Fruit fly (Drosophila melanogaster): ENCODE results near the gene beta-Spec.
A peak's percentile ranks its signal among the peaks of the same experiment; 100 is the strongest.

The beta-Spec gene

dm6 chrX:17682745-17683505 is 25.8 kb downstream of the beta-Spec start (continued):
- TF ChIP-seq btn (GFP tag; optimal IDR thresholded peaks at IDR 0.05), result no peak
- peak; percentile 44 for TF ChIP-seq CG1529 (GFP tag; optimal IDR thresholded peaks at IDR 0.05)
- TF ChIP-seq CG4360 (GFP tag; IDR thresholded peaks at IDR 0.05), result peak; percentile 57
- TF ChIP-seq CG2129 (GFP tag; IDR thresholded peaks at IDR 0.05; ENCODE audit: partially characterized antibody), result no peak
- TF ChIP-seq sna (GFP tag; IDR thresholded peaks at IDR 0.05; ENCODE audit: partially characterized antibody), result no peak
- peak; percentile 63 for TF ChIP-seq Asciz (GFP tag; optimal IDR thresholded peaks at IDR 0.05)
- TF ChIP-seq Ssrp (tag; optimal IDR thresholded peaks at IDR 0.05), result peak; percentile 62
- no peak for TF ChIP-seq insv (GFP tag; optimal IDR thresholded peaks at IDR 0.05)
- 0 out of 2 replicates have a peak, but pooled peaks have one; percentile 42 for TF ChIP-seq toy (GFP tag; IDR thresholded peaks at IDR 0.05)
- TF ChIP-seq CG10274 (GFP tag; optimal IDR thresholded peaks at IDR 0.05), result no peak
- TF ChIP-seq pb (GFP tag; optimal IDR thresholded peaks at IDR 0.05), result no peak
- TF ChIP-seq CG17568 (GFP tag; optimal IDR thresholded peaks at IDR 0.05), result peak; percentile 30
- TF ChIP-seq danr (GFP tag; IDR thresholded peaks at IDR 0.05), result peak; percentile 56; the same call in 1 of the 2 replicates
- no peak for TF ChIP-seq ERR (GFP tag; optimal IDR thresholded peaks at IDR 0.05)
- peak; percentile 81 for TF ChIP-seq esg (GFP tag; conservative IDR thresholded peaks at IDR 0.05)
- TF ChIP-seq bowl (GFP tag; IDR thresholded peaks at IDR 0.05), result no peak; the same call in 1 of the 2 replicates
- peak; percentile 71 for TF ChIP-seq CG10979 (tag; optimal IDR thresholded peaks at IDR 0.05)
- no peak for TF ChIP-seq Neu2 (GFP tag; optimal IDR thresholded peaks at IDR 0.05; ENCODE audit: borderline replicate concordance)
- peak; percentile 49 for TF ChIP-seq CG5180 (GFP tag; optimal IDR thresholded peaks at IDR 0.05)
- peak; percentile 66 for TF ChIP-seq Xbp1 (GFP tag; optimal IDR thresholded peaks at IDR 0.05)
- TF ChIP-seq CG8944 (GFP tag; optimal IDR thresholded peaks at IDR 0.05), result peak; percentile 23
- peak; percentile 6 for TF ChIP-seq oc (tag; optimal IDR thresholded peaks at IDR 0.05)
- no peak for TF ChIP-seq slp2 (GFP tag; optimal IDR thresholded peaks at IDR 0.05)
- peak; percentile 63; the same call in 1 of the 3 replicates for TF ChIP-seq C15 (GFP tag; IDR thresholded peaks at IDR 0.05)
- no peak for TF ChIP-seq ham (GFP tag; IDR thresholded peaks at IDR 0.05)
- TF ChIP-seq Deaf1 (tag; optimal IDR thresholded peaks at IDR 0.05), result no peak
- peak; percentile 20 for TF ChIP-seq CG2120 (GFP tag; optimal IDR thresholded peaks at IDR 0.05)
- no peak for TF ChIP-seq CG17186 (GFP tag; optimal IDR thresholded peaks at IDR 0.05)
- peak; percentile 38 for TF ChIP-seq CG3847 (GFP tag; IDR thresholded peaks at IDR 0.05)
- peak; percentile 32 to 70 for TF ChIP-seq Pdp1 (GFP tag; optimal IDR thresholded peaks at IDR 0.05)
- no peak for TF ChIP-seq CG17385 (GFP tag; optimal IDR thresholded peaks at IDR 0.05)
- TF ChIP-seq MTF-1 (GFP tag; optimal IDR thresholded peaks at IDR 0.05; ENCODE audit: borderline replicate concordance), result no peak
- TF ChIP-seq CG4617 (GFP tag; optimal IDR thresholded peaks at IDR 0.05; ENCODE audit: borderline replicate concordance), result peak; percentile 38
- TF ChIP-seq Atf3 (GFP tag; optimal IDR thresholded peaks at IDR 0.05), result peak; percentile 3
- no peak for TF ChIP-seq CG33557 (GFP tag; optimal IDR thresholded peaks at IDR 0.05)
- TF ChIP-seq hkb (optimal IDR thresholded peaks at IDR 0.05), result no peak
- peak; percentile 77 for TF ChIP-seq hkb (GFP tag; IDR thresholded peaks at IDR 0.05)
- peak; percentile 88 for TF ChIP-seq zfh1 (GFP tag; IDR thresholded peaks at IDR 0.05)
- peak; percentile 77 for TF ChIP-seq tgo (GFP tag; IDR thresholded peaks at IDR 0.05)
- no peak for TF ChIP-seq h (optimal IDR thresholded peaks at IDR 0.05)
- TF ChIP-seq corto (GFP tag; optimal IDR thresholded peaks at IDR 0.05), result peak; percentile 60
- TF ChIP-seq dm (GFP tag; optimal IDR thresholded peaks at IDR 0.05), result no peak
- TF ChIP-seq CG13287 (GFP tag; IDR thresholded peaks at IDR 0.05; ENCODE audit: partially characterized antibody), result no peak; the same call in 1 of the 2 replicates
- peak; percentile 68; the same call in 2 of the 3 replicates for TF ChIP-seq CG3726 (GFP tag; IDR thresholded peaks at IDR 0.05)
- TF ChIP-seq Meics (GFP tag; optimal IDR thresholded peaks at IDR 0.05), result peak; percentile 35
- peak; percentile 13 for TF ChIP-seq CG17802 (tag; optimal IDR thresholded peaks at IDR 0.05)
- TF ChIP-seq cad (GFP tag; optimal IDR thresholded peaks at IDR 0.05), result no peak
- TF ChIP-seq Trl (optimal IDR thresholded peaks at IDR 0.05), result no peak
- TF ChIP-seq Trl (GFP tag; optimal IDR thresholded peaks at IDR 0.05), result no peak
- peak; percentile 81 for TF ChIP-seq sqz (GFP tag; optimal IDR thresholded peaks at IDR 0.05)
